Fruit fly (Drosophila melanogaster) whole organism, embryonic: ENCODE data around the gene CG42494.

Experiments
- Atf-2 ChIP-seq: fragments of 200-800 bp; sonication (Bioruptor generic); optimal IDR thresholded peaks from 2 replicates; lab custom pipeline; 2016; ENCODE audit warnings: missing biosample characterization, missing genetic modification characterization
- CG10959 ChIP-seq: fragments of 200-800 bp; sonication (Bioruptor generic); IDR thresholded peaks from 2 replicates; pipeline ENCODE4 v1.3.6; 2022; ENCODE audit warnings: missing biosample characterization, missing genetic modification characterization
- CG11696 ChIP-seq: fragments of 200-800 bp; sonication (Bioruptor generic); IDR thresholded peaks from 2 replicates; pipeline ENCODE4 v1.3.6; 2022; ENCODE audit warnings: missing biosample characterization, missing genetic modification characterization
- CG12071 ChIP-seq: fragments of 200-800 bp; sonication (Bioruptor generic); optimal IDR thresholded peaks from 3 replicates; lab custom pipeline; 2018; ENCODE audit warnings: missing biosample characterization, mild to moderate bottlenecking, missing genetic modification characterization
- CG12391 ChIP-seq: fragments of 200-800 bp; sonication (Bioruptor generic); optimal IDR thresholded peaks from 3 replicates; lab custom pipeline; 2018; ENCODE audit warnings: missing biosample characterization, mild to moderate bottlenecking, missing genetic modification characterization, moderate library complexity
- CG13624 ChIP-seq: fragments of 200-800 bp; sonication (Bioruptor generic); optimal IDR thresholded peaks from 2 replicates; lab custom pipeline; 2016; ENCODE audit warnings: missing biosample characterization, missing genetic modification characterization
- CG14014 ChIP-seq: fragments of 200-800 bp; sonication (Bioruptor generic); IDR thresholded peaks from 2 replicates; pipeline ENCODE4 v1.3.6; 2022; ENCODE audit warnings: missing biosample characterization, missing genetic modification characterization
- CG14050 ChIP-seq: fragments of 200-800 bp; sonication (Bioruptor generic); IDR thresholded peaks from 3 replicates; pipeline ENCODE4 v1.3.6; 2022; ENCODE audit warnings: missing biosample characterization, missing genetic modification characterization
- CG15011 ChIP-seq: fragments of 200-800 bp; sonication (Bioruptor generic); optimal IDR thresholded peaks from 3 replicates; lab custom pipeline; 2018; ENCODE audit warnings: missing biosample characterization, mild to moderate bottlenecking, missing genetic modification characterization
- CG1529 ChIP-seq: fragments of 200-800 bp; sonication (Bioruptor generic); optimal IDR thresholded peaks from 3 replicates; lab custom pipeline; 2018; ENCODE audit warnings: missing biosample characterization, missing genetic modification characterization
- CG1603 ChIP-seq: fragments of 200-800 bp; sonication (Bioruptor generic); optimal IDR thresholded peaks from 2 replicates; lab custom pipeline; 2019; ENCODE audit warnings: missing biosample characterization, mild to moderate bottlenecking, missing genetic modification characterization, moderate library complexity
- CG17328 ChIP-seq: fragments of 200-800 bp; sonication (Bioruptor generic); IDR thresholded peaks from 2 replicates; pipeline ENCODE4 v1.3.6; 2022; ENCODE audit warnings: missing biosample characterization, missing genetic modification characterization
- CG1792 ChIP-seq: fragments of 200-800 bp; sonication (Bioruptor generic); optimal IDR thresholded peaks from 2 replicates; lab custom pipeline; 2016; ENCODE audit warnings: missing biosample characterization, missing genetic modification characterization
- CG4424 ChIP-seq: fragments of 200-800 bp; sonication (Bioruptor generic); optimal IDR thresholded peaks from 3 replicates; lab custom pipeline; 2016; ENCODE audit warnings: missing biosample characterization, missing genetic modification characterization
- CG6689 ChIP-seq: fragments of 200-800 bp; sonication (Bioruptor generic); IDR thresholded peaks from 2 replicates; pipeline ENCODE4 v1.3.6; 2022; ENCODE audit warnings: missing biosample characterization, missing genetic modification characterization
- CkIIα-i1 ChIP-seq: fragments of 200-800 bp; sonication (Bioruptor generic); IDR thresholded peaks from 2 replicates; pipeline ENCODE4 v1.3.6; 2022; ENCODE audit warnings: missing biosample characterization, missing genetic modification characterization
- HLH3B ChIP-seq: fragments of 200-800 bp; sonication (Bioruptor generic); IDR thresholded peaks from 2 replicates; pipeline ENCODE4 v1.3.6; 2022; ENCODE audit warnings: missing biosample characterization, missing genetic modification characterization
- Hand ChIP-seq: fragments of 200-800 bp; sonication (Bioruptor generic); optimal IDR thresholded peaks from 2 replicates; lab custom pipeline; 2017; ENCODE audit warnings: mild to moderate bottlenecking, missing biosample characterization, missing genetic modification reagents, missing genetic modification characterization
- HmgZ ChIP-seq: fragments of 200-800 bp; sonication (Bioruptor generic); optimal IDR thresholded peaks from 2 replicates; lab custom pipeline; 2018; ENCODE audit warnings: missing biosample characterization, mild to moderate bottlenecking, missing genetic modification characterization
- Lhr ChIP-seq: fragments of 200-800 bp; sonication (Bioruptor generic); optimal IDR thresholded peaks from 3 replicates; lab custom pipeline; 2017; ENCODE audit warnings: mild to moderate bottlenecking, missing biosample characterization, missing genetic modification reagents, missing genetic modification characterization
- Mad ChIP-seq: fragments of 200-800 bp; sonication (Bioruptor generic); optimal IDR thresholded peaks from 2 replicates; lab custom pipeline; 2016; ENCODE audit warnings: missing biosample characterization, missing genetic modification characterization
- Myb ChIP-seq: fragments of 200-800 bp; sonication (Bioruptor generic); optimal IDR thresholded peaks from 2 replicates; lab custom pipeline; 2016; ENCODE audit warnings: missing biosample characterization, missing genetic modification characterization
- Opbp ChIP-seq: fragments of 200-800 bp; sonication (Bioruptor generic); IDR thresholded peaks from 3 replicates; pipeline ENCODE4 v1.3.6; 2022; ENCODE audit warnings: missing biosample characterization, missing genetic modification characterization; ENCODE audit not compliant: partially characterized antibody
- Poxn ChIP-seq: fragments of 200-800 bp; sonication (Bioruptor generic); IDR thresholded peaks from 2 replicates; pipeline ENCODE4 v1.3.6; 2022; ENCODE audit warnings: missing biosample characterization, missing genetic modification characterization
- Side ChIP-seq: fragments of 200-800 bp; sonication (Bioruptor generic); optimal IDR thresholded peaks from 2 replicates; lab custom pipeline; 2016; ENCODE audit warnings: missing biosample characterization, missing genetic modification characterization
- Six4 ChIP-seq: fragments of 200-800 bp; sonication (Bioruptor generic); optimal IDR thresholded peaks from 2 replicates; lab custom pipeline; 2016; ENCODE audit warnings: missing biosample characterization, missing genetic modification characterization
- ab ChIP-seq: fragments of 200-800 bp; sonication (Bioruptor generic); optimal IDR thresholded peaks from 2 replicates; lab custom pipeline; 2016; ENCODE audit warnings: missing biosample characterization, missing genetic modification characterization
- bowl ChIP-seq: fragments of 200-800 bp; sonication (Bioruptor generic); IDR thresholded peaks from 2 replicates; pipeline ENCODE4 v1.3.6; 2022; ENCODE audit warnings: missing biosample characterization, missing genetic modification characterization
- ci ChIP-seq: fragments of 200-800 bp; sonication (Bioruptor generic); IDR thresholded peaks from 3 replicates; pipeline ENCODE4 v1.3.6; 2022; ENCODE audit warnings: missing biosample characterization, missing genetic modification characterization
- dmrt11E ChIP-seq: fragments of 200-800 bp; sonication (Bioruptor generic); optimal IDR thresholded peaks from 3 replicates; lab custom pipeline; 2018; ENCODE audit warnings: missing biosample characterization, mild to moderate bottlenecking, missing genetic modification characterization, moderate library complexity
- eve ChIP-seq, 2 experiments: fragments of >200 bp; optimal IDR thresholded peaks; 2 replicates each; lab custom pipeline; 2017; ENCODE audit warnings: missing biosample characterization in 2 of 2, missing genetic modification characterization in 2 of 2
- hbn ChIP-seq: fragments of 200-800 bp; sonication (Bioruptor generic); IDR thresholded peaks from 2 replicates; pipeline ENCODE4 v1.3.6; 2022; ENCODE audit warnings: missing biosample characterization, missing genetic modification characterization; ENCODE audit not compliant: partially characterized antibody
- hth ChIP-seq: fragments of >200 bp; optimal IDR thresholded peaks from 2 replicates; lab custom pipeline; 2017; ENCODE audit warnings: inconsistent platforms
- insv ChIP-seq, 2 experiments: fragments of 200-800 bp; sonication (Bioruptor generic); optimal IDR thresholded peaks; 3 replicates each; lab custom pipeline; 2016 to 2018; ENCODE audit warnings: missing biosample characterization in 2 of 2, missing genetic modification characterization in 2 of 2
- inv ChIP-seq: fragments of 200-800 bp; sonication (Bioruptor generic); IDR thresholded peaks from 2 replicates; pipeline ENCODE4 v1.3.6; 2022; ENCODE audit warnings: missing biosample characterization, missing genetic modification characterization; ENCODE audit not compliant: partially characterized antibody
- kah ChIP-seq: fragments of 200-800 bp; sonication (Bioruptor generic); optimal IDR thresholded peaks from 2 replicates; lab custom pipeline; 2018; ENCODE audit warnings: missing biosample characterization, mild to moderate bottlenecking, missing genetic modification characterization
- ken ChIP-seq: fragments of 200-800 bp; sonication (Bioruptor generic); IDR thresholded peaks from 3 replicates; pipeline ENCODE4 v1.3.6; 2022; ENCODE audit warnings: missing biosample characterization, missing genetic modification characterization
- nau ChIP-seq: fragments of 200-800 bp; sonication (Bioruptor generic); optimal IDR thresholded peaks from 3 replicates; lab custom pipeline; 2017; ENCODE audit warnings: missing biosample characterization, mild to moderate bottlenecking, missing genetic modification characterization, missing genetic modification reagents
- pnt ChIP-seq: fragments of 200-800 bp; sonication (Bioruptor generic); optimal IDR thresholded peaks from 3 replicates; lab custom pipeline; 2016; ENCODE audit warnings: missing biosample characterization, missing genetic modification characterization
- row ChIP-seq: fragments of 200-800 bp; sonication (Bioruptor generic); IDR thresholded peaks from 3 replicates; pipeline ENCODE4 v1.3.6; 2022; ENCODE audit warnings: missing biosample characterization, missing genetic modification characterization
- run ChIP-seq: fragments of 200-800 bp; sonication (Bioruptor generic); optimal IDR thresholded peaks from 3 replicates; lab custom pipeline; 2018; ENCODE audit warnings: missing biosample characterization, mild to moderate bottlenecking, missing genetic modification characterization
- salm ChIP-seq: fragments of 200-800 bp; sonication (Bioruptor generic); optimal IDR thresholded peaks from 2 replicates; lab custom pipeline; 2018; ENCODE audit warnings: missing biosample characterization, mild to moderate bottlenecking, missing genetic modification characterization
- seq ChIP-seq: fragments of 200-800 bp; sonication (Bioruptor generic); IDR thresholded peaks from 2 replicates; pipeline ENCODE4 v1.3.6; 2022; ENCODE audit warnings: missing biosample characterization, missing genetic modification characterization
- sim ChIP-seq: fragments of 200-800 bp; sonication (Bioruptor generic); IDR thresholded peaks from 2 replicates; pipeline ENCODE4 v1.3.6; 2022; ENCODE audit warnings: missing biosample characterization, missing genetic modification characterization
- slbo ChIP-seq: fragments of 200-800 bp; sonication (Bioruptor generic); IDR thresholded peaks from 2 replicates; pipeline ENCODE4 v1.3.6; 2022; ENCODE audit warnings: missing biosample characterization, missing genetic modification characterization
- tin ChIP-seq: fragments of 200-800 bp; sonication (Bioruptor generic); optimal IDR thresholded peaks from 3 replicates; lab custom pipeline; 2016; ENCODE audit warnings: missing biosample characterization, missing genetic modification characterization
- wdn ChIP-seq: fragments of 200-800 bp; sonication (Bioruptor generic); IDR thresholded peaks from 2 replicates; pipeline ENCODE4 v1.3.6; 2022; ENCODE audit warnings: missing biosample characterization, missing genetic modification characterization
- wek ChIP-seq: fragments of 200-800 bp; sonication (Bioruptor generic); optimal IDR thresholded peaks from 3 replicates; lab custom pipeline; 2018; ENCODE audit warnings: missing biosample characterization, mild to moderate bottlenecking, missing genetic modification characterization, moderate library complexity
- zen2 ChIP-seq: fragments of 200-800 bp; sonication (Bioruptor generic); IDR thresholded peaks from 3 replicates; pipeline ENCODE4 v1.3.6; 2022; ENCODE audit warnings: missing biosample characterization, missing genetic modification characterization; ENCODE audit not compliant: partially characterized antibody

The CG42494 gene

DNA sequence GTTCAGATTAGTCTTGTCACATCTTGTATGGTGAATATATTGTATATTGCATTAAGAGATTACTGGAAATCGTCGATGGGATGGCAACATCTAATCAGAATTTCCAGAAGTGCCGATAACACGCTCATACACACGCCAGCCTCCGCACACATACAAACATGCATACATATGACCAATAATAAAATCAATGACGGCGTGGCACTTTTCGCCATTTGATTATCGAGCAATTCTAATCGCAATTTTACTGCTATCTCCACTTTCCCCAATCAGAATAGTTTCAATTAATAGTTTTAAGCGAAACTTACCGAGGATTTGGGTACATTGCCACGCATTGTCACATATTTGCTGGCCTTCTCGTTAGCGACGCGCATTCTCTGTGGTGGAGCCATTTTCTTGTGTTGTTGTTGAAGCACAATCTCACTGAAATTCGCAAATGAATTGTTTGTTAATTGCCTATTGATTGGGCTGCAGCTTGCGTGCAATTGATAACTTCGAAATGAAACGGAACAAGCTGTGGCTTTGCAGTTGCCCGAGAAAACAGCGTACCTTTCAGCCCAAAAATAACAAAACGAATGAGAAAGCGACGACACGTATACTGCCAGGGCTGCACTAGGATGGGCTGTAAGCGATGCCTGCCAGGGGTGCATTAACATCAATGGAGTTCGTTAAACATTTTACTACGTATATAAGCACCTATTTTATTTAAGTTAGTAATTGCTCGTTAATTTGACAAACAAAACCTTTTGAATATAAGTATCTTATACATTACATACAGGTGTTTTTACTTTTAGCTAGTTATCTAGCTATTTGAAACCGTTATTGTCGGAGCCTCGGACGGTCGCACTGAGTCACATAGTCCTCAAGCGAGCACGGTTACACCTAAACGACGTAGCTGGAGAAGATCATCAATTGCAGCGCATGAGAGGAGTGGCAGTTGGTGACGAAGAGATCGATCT lies 14.5 kb downstream of the CG42494 start, which contains the start of the genes CG32276 and gry (continued):
- TF ChIP-seq pnt (GFP tag; lab: Kevin White, UChicago) = peak; percentile 61
- TF ChIP-seq slbo (GFP tag; lab: Robert Waterston, UW) = peak; percentile 86
- TF ChIP-seq ken (GFP tag; lab: Robert Waterston, UW) = peak; percentile 54; the same call in 1 of the 3 replicates
- TF ChIP-seq Side = peak; percentile 86
- no peak for TF ChIP-seq CG15011
- TF ChIP-seq row = peak; percentile 93
- TF ChIP-seq Opbp (GFP tag; lab: Robert Waterston, UW) = no peak
- peak; percentile 75 for TF ChIP-seq Lhr (GFP tag; lab: Kevin White, UChicago)
- peak; percentile 86 for TF ChIP-seq CG1603 (tag; lab: Kevin White, UChicago)
- TF ChIP-seq run (tag; lab: Kevin White, UChicago) = no peak
- TF ChIP-seq Poxn = peak; percentile 62
- TF ChIP-seq CG4424 (GFP tag; lab: Kevin White, UChicago) = peak; percentile 85
- TF ChIP-seq HmgZ (tag; lab: Kevin White, UChicago) = peak; percentile 93
- peak; percentile 80 for TF ChIP-seq wek (GFP tag; lab: Kevin White, UChicago)
- TF ChIP-seq Hand (GFP tag; lab: Kevin White, UChicago) = no peak
- no peak for TF ChIP-seq sim (GFP tag; lab: Robert Waterston, UW)
- TF ChIP-seq CG14014 = peak; percentile 36; the same call in 1 of the 2 replicates
- TF ChIP-seq CG12071 (GFP tag; lab: Kevin White, UChicago) = no peak
- TF ChIP-seq tin = peak; percentile 85
- peak; percentile 15; the same call in 1 of the 2 replicates for TF ChIP-seq inv (GFP tag; lab: Robert Waterston, UW)
- no peak for TF ChIP-seq CG1792 (GFP tag; lab: Kevin White, UChicago)
- TF ChIP-seq Mad = peak; percentile 82
- 0 out of 2 replicates have a peak, but pooled peaks have one; percentile 8 for TF ChIP-seq wdn
- TF ChIP-seq CG1529 (GFP tag; lab: Kevin White, UChicago) = no peak
- no peak for TF ChIP-seq CG11696 (GFP tag; lab: Robert Waterston, UW)
- peak; percentile 66; the same call in 2 of the 3 replicates for TF ChIP-seq ci (GFP tag; lab: Robert Waterston, UW)
- TF ChIP-seq zen2 (GFP tag; lab: Robert Waterston, UW) = no peak
- TF ChIP-seq hth = no peak
- peak; percentile 81 for TF ChIP-seq Atf-2
- TF ChIP-seq nau (GFP tag; lab: Kevin White, UChicago) = no peak
- no peak for TF ChIP-seq eve (GFP tag; optimal IDR thresholded peaks at IDR 0.05; lab: Kevin White, UChicago)
- TF ChIP-seq CkIIα-i1 (GFP tag; lab: Robert Waterston, UW) = no peak
- peak; percentile 78 for TF ChIP-seq CG17328
- TF ChIP-seq HLH3B (GFP tag; lab: Robert Waterston, UW) = peak; percentile 54
- no peak for TF ChIP-seq bowl
- peak; percentile 80 for TF ChIP-seq CG13624 (GFP tag; lab: Kevin White, UChicago)
- TF ChIP-seq hbn (GFP tag; lab: Robert Waterston, UW) = peak; percentile 26; the same call in 1 of the 2 replicates
- peak; percentile 67 for TF ChIP-seq dmrt11E
- peak; percentile 26 for TF ChIP-seq salm (tag; lab: Kevin White, UChicago)
- peak; percentile 23; the same call in 1 of the 3 replicates for TF ChIP-seq CG14050 (GFP tag; lab: Robert Waterston, UW)
- peak; percentile 45; the same call in 1 of the 2 replicates for TF ChIP-seq seq (GFP tag; lab: Robert Waterston, UW)
- peak; percentile 69 for TF ChIP-seq CG6689 (GFP tag; lab: Robert Waterston, UW)
- peak; percentile 43; the same call in 1 of the 2 replicates for TF ChIP-seq CG10959 (GFP tag; lab: Robert Waterston, UW)
- peak in 1 of 2 experiments; percentile 91 for TF ChIP-seq insv (GFP tag; optimal IDR thresholded peaks at IDR 0.05; lab: Kevin White, UChicago)
- peak; percentile 52 for TF ChIP-seq ab
- TF ChIP-seq Myb (GFP tag; lab: Kevin White, UChicago) = peak; percentile 77
- TF ChIP-seq Six4 (GFP tag; lab: Kevin White, UChicago) = peak; percentile 69
- no peak for TF ChIP-seq kah
- peak; percentile 91 for TF ChIP-seq CG12391
